Worm (Caenorhabditis elegans): ENCODE data around the gene H14N18.4.

Gene H14N18.4

DNA sequence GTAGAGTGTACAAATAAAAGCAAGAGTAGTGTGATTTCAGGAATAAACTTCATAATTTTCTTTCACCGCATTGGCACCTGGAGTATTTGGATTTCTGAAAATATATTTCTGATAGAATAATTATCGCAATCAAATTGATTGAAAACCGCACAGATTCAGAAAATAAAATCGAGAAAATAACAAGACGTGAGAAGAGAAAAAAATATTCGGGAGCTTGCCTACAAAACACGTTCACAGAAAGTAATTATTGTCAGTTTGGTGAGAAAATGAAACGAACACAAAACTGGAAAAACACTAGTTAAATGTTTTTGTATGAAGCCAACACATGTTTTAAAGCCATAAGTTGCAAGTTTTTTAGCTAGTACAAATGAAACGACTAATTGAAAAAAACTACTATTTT is 14.8 kb downstream of the H14N18.4 start, which contains the start of gene mod-1:
TSS of gene mod-1 (minus strand) at position 101 of the 400 bp plus-strand sequence.
- TF ChIP-seq ahr-1 (tag; optimal IDR thresholded peaks at IDR 0.05) (no peak), sdc-2 (tag; optimal IDR thresholded peaks at IDR 0.05) (no peak), tbx-7 (tag; optimal IDR thresholded peaks at IDR 0.05) (no peak), ceh-31 (tag; optimal IDR thresholded peaks at IDR 0.05) (no peak), Y22D7AL.16 (tag; optimal IDR thresholded peaks at IDR 0.05) (no peak), ceh-24 (tag; optimal IDR thresholded peaks at IDR 0.05) (no peak), hlh-13 (GFP tag; optimal IDR thresholded peaks at IDR 0.05) (no peak), unc-55 (GFP tag; optimal IDR thresholded peaks at IDR 0.05) (no peak), pax-1 (tag; optimal IDR thresholded peaks at IDR 0.05) (no peak)

- TF ChIP-seq pqm-1 (tag; optimal IDR thresholded peaks at IDR 0.05), result no peak
- TF ChIP-seq ceh-30 (tag; optimal IDR thresholded peaks at IDR 0.05), result no peak
- no peak for TF ChIP-seq ama-1 (optimal IDR thresholded peaks at IDR 0.05)
- TF ChIP-seq lin-11 (tag; optimal IDR thresholded peaks at IDR 0.05), result no peak
- TF ChIP-seq F13H6.1 (tag; optimal IDR thresholded peaks at IDR 0.05), result no peak
- no peak for TF ChIP-seq nhr-11 (tag; optimal IDR thresholded peaks at IDR 0.05)
- TF ChIP-seq elt-4 (tag; optimal IDR thresholded peaks at IDR 0.05), result no peak
- TF ChIP-seq ztf-16 (tag; optimal IDR thresholded peaks at IDR 0.05), result no peak
- no peak for TF ChIP-seq dmd-4 (tag; optimal IDR thresholded peaks at IDR 0.05; ENCODE audit: borderline replicate concordance)
- TF ChIP-seq K09A11.1 (tag; optimal IDR thresholded peaks at IDR 0.05; ENCODE audit: insufficient read depth), result no peak
Observed at ce11 chrV:8906896-8907295, 21.9 kb downstream of the H14N18.4 start, which contains the start of gene frpr-11. Gene frpr-11, plus strand, starts transcription at chrV:8907196.

ce11 chrV:8905656-8906055 is 23.1 kb downstream of the H14N18.4 start:
- TF ChIP-seq ceh-22 (tag; optimal IDR thresholded peaks at IDR 0.05), result no peak

DNA sequence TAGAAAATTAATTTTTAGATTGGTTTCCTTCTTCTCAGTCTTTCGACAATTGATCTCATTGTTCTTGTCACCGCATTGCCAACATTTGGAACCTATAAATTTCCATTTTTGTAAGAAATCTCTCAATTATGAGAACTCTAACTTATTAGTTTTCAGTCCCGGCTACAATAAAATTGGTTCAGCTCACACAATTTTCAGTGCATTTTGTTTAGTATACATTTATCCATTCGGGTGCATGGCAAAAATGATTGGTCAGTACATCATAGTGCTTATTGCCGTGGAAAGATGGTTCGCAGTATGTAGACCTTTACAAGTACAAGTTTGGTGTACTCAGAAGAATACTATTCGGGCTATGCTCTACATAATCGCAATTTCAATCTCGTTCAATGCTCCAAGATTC is 24.9 kb downstream of the H14N18.4 start:
- TF ChIP-seq hlh-13 (GFP tag; optimal IDR thresholded peaks at IDR 0.05) (no peak), che-1 (tag; optimal IDR thresholded peaks at IDR 0.05) (no peak), pha-4 (tag; optimal IDR thresholded peaks at IDR 0.05) (no peak), pax-1 (tag; optimal IDR thresholded peaks at IDR 0.05) (no peak), ref-2 (tag; optimal IDR thresholded peaks at IDR 0.05) (no peak), dve-1 (tag; optimal IDR thresholded peaks at IDR 0.05) (no peak), lim-6 (tag; optimal IDR thresholded peaks at IDR 0.05) (no peak), fkh-10 (GFP tag; optimal IDR thresholded peaks at IDR 0.05) (no peak), odd-2 (tag; optimal IDR thresholded peaks at IDR 0.05) (no peak), ceh-31 (tag; optimal IDR thresholded peaks at IDR 0.05) (no peak), ceh-19 (GFP tag; optimal IDR thresholded peaks at IDR 0.05) (no peak), pag-3 (tag; optimal IDR thresholded peaks at IDR 0.05; ENCODE audit: borderline replicate concordance) (no peak), zip-5 (tag; optimal IDR thresholded peaks at IDR 0.05) (no peak), ceh-18 (tag; optimal IDR thresholded peaks at IDR 0.05) (no peak), T23F11.4 (GFP tag; optimal IDR thresholded peaks at IDR 0.05) (no peak), rnt-1 (tag; optimal IDR thresholded peaks at IDR 0.05) (no peak), pha-2 (tag; optimal IDR thresholded peaks at IDR 0.05) (no peak)

ce11 chrV:8902697-8903096 is 26.1 kb downstream of the H14N18.4 start, which contains the start of gene frpr-12:
Gene frpr-12, plus strand, starts transcription at chrV:8902997.
- TF ChIP-seq unc-86 (tag; optimal IDR thresholded peaks at IDR 0.05), result no peak
- no peak for TF ChIP-seq K09A11.1 (tag; optimal IDR thresholded peaks at IDR 0.05; ENCODE audit: insufficient read depth)
- no peak for TF ChIP-seq madf-2 (tag; optimal IDR thresholded peaks at IDR 0.05)
- no peak for TF ChIP-seq ceh-30 (tag; optimal IDR thresholded peaks at IDR 0.05)
- no peak for TF ChIP-seq dmd-4 (tag; optimal IDR thresholded peaks at IDR 0.05; ENCODE audit: borderline replicate concordance)
- TF ChIP-seq Y22D7AL.16 (tag; optimal IDR thresholded peaks at IDR 0.05), result no peak
- TF ChIP-seq fax-1 (tag; optimal IDR thresholded peaks at IDR 0.05), result no peak
- no peak for TF ChIP-seq elt-2 (tag; optimal IDR thresholded peaks at IDR 0.05)
- TF ChIP-seq ceh-14 (tag; optimal IDR thresholded peaks at IDR 0.05), result no peak
- TF ChIP-seq C38D4.7 (GFP tag; optimal IDR thresholded peaks at IDR 0.05), result no peak
- no peak for TF ChIP-seq ceh-6 (GFP tag; optimal IDR thresholded peaks at IDR 0.05)
- TF ChIP-seq hlh-8 (tag; optimal IDR thresholded peaks at IDR 0.05), result no peak
- TF ChIP-seq sox-2 (GFP tag; IDR thresholded peaks at IDR 0.05), result no peak
- no peak for TF ChIP-seq ceh-2 (tag; optimal IDR thresholded peaks at IDR 0.05)
- no peak for TF ChIP-seq syd-9 (tag; optimal IDR thresholded peaks at IDR 0.05)
- TF ChIP-seq fkh-10 (GFP tag; optimal IDR thresholded peaks at IDR 0.05), result no peak
- TF ChIP-seq unc-42 (tag; optimal IDR thresholded peaks at IDR 0.05), result no peak
- TF ChIP-seq F13H6.1 (tag; optimal IDR thresholded peaks at IDR 0.05), result no peak
- no peak for TF ChIP-seq che-1 (tag; optimal IDR thresholded peaks at IDR 0.05)
- TF ChIP-seq pha-2 (tag; optimal IDR thresholded peaks at IDR 0.05), result no peak

Measured in whole organism, late embryonic.